Fruit fly (Drosophila melanogaster): ENCODE data around the gene CG11583.

Gene CG11583

dm6 chr3L:4304244-4304959 lies 21.8 kb upstream of the CG11583 start:
- peak; percentile 44; the same call in 1 of the 2 replicates for TF ChIP-seq Xrp1 (GFP tag; IDR thresholded peaks at IDR 0.05)
- no peak for TF ChIP-seq unpg (GFP tag; optimal IDR thresholded peaks at IDR 0.05)
- TF ChIP-seq fru (optimal IDR thresholded peaks at IDR 0.05) = no peak
- no peak for TF ChIP-seq CG8924 (tag; optimal IDR thresholded peaks at IDR 0.05)
- no peak for TF ChIP-seq Aef1 (GFP tag; IDR thresholded peaks at IDR 0.05)
- TF ChIP-seq CG31365 (tag; optimal IDR thresholded peaks at IDR 0.05) = no peak
- TF ChIP-seq Drgx (GFP tag; IDR thresholded peaks at IDR 0.05) = peak; percentile 95
- 0 out of 2 replicates have a peak, but pooled peaks have one; percentile 18 for TF ChIP-seq sisA (GFP tag; IDR thresholded peaks at IDR 0.05)
- peak; percentile 85 for TF ChIP-seq Ets65A (GFP tag)
- TF ChIP-seq chm (GFP tag; IDR thresholded peaks at IDR 0.05) = peak; percentile 29; the same call in 1 of the 2 replicates
- 0 out of 3 replicates have a peak, but pooled peaks have one; percentile 8 for TF ChIP-seq ci (GFP tag; IDR thresholded peaks at IDR 0.05)
- peak; percentile 33 for TF ChIP-seq CG2712 (tag; optimal IDR thresholded peaks at IDR 0.05)
- TF ChIP-seq dysf (GFP tag; IDR thresholded peaks at IDR 0.05) = 0 out of 3 replicates have a peak, but pooled peaks have one; percentile 21
- TF ChIP-seq gem (tag; optimal IDR thresholded peaks at IDR 0.05) = peak; percentile 16
- TF ChIP-seq CG14014 (GFP tag; IDR thresholded peaks at IDR 0.05) = no peak
- no peak for TF ChIP-seq pho (GFP tag; optimal IDR thresholded peaks at IDR 0.05)
- no peak for TF ChIP-seq oc (tag; optimal IDR thresholded peaks at IDR 0.05)
- TF ChIP-seq CG1529 (GFP tag; optimal IDR thresholded peaks at IDR 0.05) = no peak
- TF ChIP-seq ranshi (GFP tag; IDR thresholded peaks at IDR 0.05) = no peak
- TF ChIP-seq nom (GFP tag; optimal IDR thresholded peaks at IDR 0.05) = peak; percentile 25
- peak; percentile 0 for TF ChIP-seq Sox102F (GFP tag; optimal IDR thresholded peaks at IDR 0.05)
- no peak for TF ChIP-seq CG3407 (GFP tag; optimal IDR thresholded peaks at IDR 0.05)
- TF ChIP-seq gcm2 (GFP tag; optimal IDR thresholded peaks at IDR 0.05) = no peak
- no peak for TF ChIP-seq CG12104 (GFP tag; optimal IDR thresholded peaks at IDR 0.05)
- TF ChIP-seq Poxn (GFP tag; IDR thresholded peaks at IDR 0.05) = no peak
- peak; percentile 96 for TF ChIP-seq Blimp-1 (GFP tag; optimal IDR thresholded peaks at IDR 0.05)
- TF ChIP-seq bab2 (GFP tag; optimal IDR thresholded peaks at IDR 0.05) = no peak
- no peak for TF ChIP-seq lilli (GFP tag; optimal IDR thresholded peaks at IDR 0.05)
- peak in 1 of 2 experiments; percentile 31 for TF ChIP-seq bsh (GFP tag; optimal IDR thresholded peaks at IDR 0.05)
- TF ChIP-seq CG1603 (tag; optimal IDR thresholded peaks at IDR 0.05) = peak; percentile 11
- TF ChIP-seq CG2889 (GFP tag; IDR thresholded peaks at IDR 0.05) = no peak
- TF ChIP-seq sens (GFP tag) = peak; percentile 85
- TF ChIP-seq CG7786 (GFP tag; optimal IDR thresholded peaks at IDR 0.05) = no peak
- 0 out of 2 replicates have a peak, but pooled peaks have one; percentile 26 for TF ChIP-seq vvl (GFP tag; IDR thresholded peaks at IDR 0.05)
- no peak for TF ChIP-seq Stat92E (GFP tag; optimal IDR thresholded peaks at IDR 0.05)
- no peak for TF ChIP-seq ind (GFP tag; optimal IDR thresholded peaks at IDR 0.05)
- no peak for TF ChIP-seq hth (optimal IDR thresholded peaks at IDR 0.05)

DNA sequence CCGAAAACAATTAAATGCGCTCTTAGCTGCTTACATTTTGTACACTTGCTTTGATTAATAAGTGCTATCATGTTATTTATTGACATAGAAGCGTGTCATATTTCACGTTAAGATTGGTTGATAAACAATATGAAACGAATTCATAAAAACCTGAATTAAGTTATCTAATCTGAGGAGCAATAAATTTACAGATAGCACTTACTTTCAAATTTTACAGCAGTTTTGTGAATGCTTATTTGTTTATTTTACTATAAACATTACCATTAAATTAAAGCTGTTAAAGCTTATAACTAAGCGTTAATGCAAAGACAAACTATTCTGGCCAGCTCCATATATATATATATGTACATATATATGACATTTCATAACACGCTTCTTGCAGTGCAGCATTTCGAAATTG lies 19.5 kb upstream of the CG11583 start:
- TF ChIP-seq sens (GFP tag) (peak; percentile 71), bcd (GFP tag; optimal IDR thresholded peaks at IDR 0.05) (no peak), CG18262 (tag; optimal IDR thresholded peaks at IDR 0.05) (peak; percentile 29), gem (tag; optimal IDR thresholded peaks at IDR 0.05) (peak; percentile 13), pros (GFP tag; optimal IDR thresholded peaks at IDR 0.05) (no peak), CG31441 (GFP tag; IDR thresholded peaks at IDR 0.05) (0 out of 2 replicates have a peak, but pooled peaks have one; percentile 10), CG11504 (tag; optimal IDR thresholded peaks at IDR 0.05) (peak; percentile 20), gsb-n (tag; optimal IDR thresholded peaks at IDR 0.05) (peak; percentile 22), row (GFP tag; IDR thresholded peaks at IDR 0.05) (0 out of 3 replicates have a peak, but pooled peaks have one; percentile 6), bsh (GFP tag; optimal IDR thresholded peaks at IDR 0.05) (peak in 1 of 2 experiments; percentile 0), fd96Cb (tag; optimal IDR thresholded peaks at IDR 0.05) (peak; percentile 1), Sox100B (GFP tag; optimal IDR thresholded peaks at IDR 0.05) (peak; percentile 4), dysf (GFP tag; IDR thresholded peaks at IDR 0.05) (no peak), Sox102F (GFP tag; optimal IDR thresholded peaks at IDR 0.05) (peak; percentile 7), CG17361 (GFP tag; IDR thresholded peaks at IDR 0.05) (peak; percentile 31; the same call in 1 of the 3 replicates), CG10979 (tag; optimal IDR thresholded peaks at IDR 0.05) (peak; percentile 27), Atf6 (GFP tag; IDR thresholded peaks at IDR 0.05) (no peak), phol (tag; optimal IDR thresholded peaks at IDR 0.05) (peak; percentile 15), zfh1 (GFP tag; IDR thresholded peaks at IDR 0.05) (no peak)
